Fruit fly (Drosophila melanogaster): Measurements from ENCODE around the gene mod.

Gene mod

dm6 chr3R:32051782-32052503 lies at the start of gene mod, which contains the start of gene krz:
Gene mod (plus strand): TSS chr3R:32052060.
Gene krz (minus strand): TSS chr3R:32051993.
- TF ChIP-seq CG9948 (tag; optimal IDR thresholded peaks at IDR 0.05) (peak; percentile 7), CG13204 (GFP tag; optimal IDR thresholded peaks at IDR 0.05) (no peak)

dm6 chr3R:32006330-32006729 lies 45.5 kb upstream of the mod start:
- TF ChIP-seq gl (tag; optimal IDR thresholded peaks at IDR 0.05) (no peak), CG9948 (tag; optimal IDR thresholded peaks at IDR 0.05) (no peak), D1 (tag; optimal IDR thresholded peaks at IDR 0.05) (no peak), CG13204 (GFP tag; optimal IDR thresholded peaks at IDR 0.05) (no peak), CG15710 (tag; optimal IDR thresholded peaks at IDR 0.05) (no peak), CG14655 (GFP tag; optimal IDR thresholded peaks at IDR 0.05) (no peak), Pif1B (GFP tag; optimal IDR thresholded peaks at IDR 0.05) (no peak), CG4496 (GFP tag; IDR thresholded peaks at IDR 0.05) (no peak), CG8301 (tag; optimal IDR thresholded peaks at IDR 0.05) (no peak), CG34367 (tag; optimal IDR thresholded peaks at IDR 0.05) (no peak), CG8159 (tag; optimal IDR thresholded peaks at IDR 0.05) (no peak)

dm6 chr3R:32015400-32016215 lies 36.3 kb upstream of the mod start, which contains the start of gene heph:
Gene heph (minus strand): TSS chr3R:32015520.
- TF ChIP-seq CG9948 (tag; optimal IDR thresholded peaks at IDR 0.05) (no peak), CG10348 (GFP tag; IDR thresholded peaks at IDR 0.05) (no peak), Snoo (tag; optimal IDR thresholded peaks at IDR 0.05) (no peak), Pif1B (GFP tag; optimal IDR thresholded peaks at IDR 0.05) (no peak)

- no peak for TF ChIP-seq CG34367 (tag; optimal IDR thresholded peaks at IDR 0.05)
- no peak for TF ChIP-seq CG32121 (GFP tag; IDR thresholded peaks at IDR 0.05)
- peak; percentile 83 for TF ChIP-seq EcR (GFP tag; optimal IDR thresholded peaks at IDR 0.05)
- no peak for TF ChIP-seq Pif1A (GFP tag; optimal IDR thresholded peaks at IDR 0.05)
Observed at dm6 chr3R:32022088-32022487, 29.8 kb upstream of the mod start.

- TF ChIP-seq CG4496 (GFP tag; IDR thresholded peaks at IDR 0.05) (no peak), CG34367 (tag; optimal IDR thresholded peaks at IDR 0.05) (no peak), EcR (GFP tag; optimal IDR thresholded peaks at IDR 0.05) (no peak), Ets98B (GFP tag; IDR thresholded peaks at IDR 0.05) (no peak), CG15710 (tag; optimal IDR thresholded peaks at IDR 0.05) (no peak), D1 (tag; optimal IDR thresholded peaks at IDR 0.05) (no peak), CG9948 (tag; optimal IDR thresholded peaks at IDR 0.05) (no peak), gl (tag; optimal IDR thresholded peaks at IDR 0.05) (no peak), rn (GFP tag; IDR thresholded peaks at IDR 0.05) (no peak)
Observed at dm6 chr3R:32029134-32029533, 22.7 kb upstream of the mod start.

- TF ChIP-seq CG32121 (GFP tag; IDR thresholded peaks at IDR 0.05): 0 out of 2 replicates have a peak, but pooled peaks have one; percentile 28
- TF ChIP-seq EcR (GFP tag; optimal IDR thresholded peaks at IDR 0.05): no peak
- no peak for TF ChIP-seq CG4496 (GFP tag; IDR thresholded peaks at IDR 0.05)
- TF ChIP-seq CG8301 (tag; optimal IDR thresholded peaks at IDR 0.05): no peak
- no peak for TF ChIP-seq Pif1A (GFP tag; optimal IDR thresholded peaks at IDR 0.05)
- no peak for TF ChIP-seq CG34367 (tag; optimal IDR thresholded peaks at IDR 0.05)
- no peak for TF ChIP-seq Ets98B (GFP tag; IDR thresholded peaks at IDR 0.05)
- TF ChIP-seq rn (GFP tag; IDR thresholded peaks at IDR 0.05): no peak
- no peak for TF ChIP-seq CG15710 (tag; optimal IDR thresholded peaks at IDR 0.05)
- TF ChIP-seq D1 (tag; optimal IDR thresholded peaks at IDR 0.05): no peak
- peak; percentile 14 for TF ChIP-seq Pif1B (GFP tag; optimal IDR thresholded peaks at IDR 0.05)
- TF ChIP-seq CG8159 (tag; optimal IDR thresholded peaks at IDR 0.05): peak; percentile 6
- no peak for TF ChIP-seq CG10348 (GFP tag; IDR thresholded peaks at IDR 0.05)
- TF ChIP-seq CG14655 (GFP tag; optimal IDR thresholded peaks at IDR 0.05): peak; percentile 26
- TF ChIP-seq gl (tag; optimal IDR thresholded peaks at IDR 0.05): no peak
- no peak for TF ChIP-seq CG12605 (GFP tag; IDR thresholded peaks at IDR 0.05)
- no peak for TF ChIP-seq Snoo (tag; optimal IDR thresholded peaks at IDR 0.05)
- no peak for TF ChIP-seq CG17806 (tag; optimal IDR thresholded peaks at IDR 0.05)
- TF ChIP-seq CG9948 (tag; optimal IDR thresholded peaks at IDR 0.05): no peak
- TF ChIP-seq fd96Ca (GFP tag; IDR thresholded peaks at IDR 0.05): no peak
- no peak for TF ChIP-seq CG13204 (GFP tag; optimal IDR thresholded peaks at IDR 0.05)
Observed at dm6 chr3R:32032885-32033284, 19.0 kb upstream of the mod start.

- TF ChIP-seq EcR (GFP tag; optimal IDR thresholded peaks at IDR 0.05): no peak
- no peak for TF ChIP-seq Pif1A (GFP tag; optimal IDR thresholded peaks at IDR 0.05)
- TF ChIP-seq CG8301 (tag; optimal IDR thresholded peaks at IDR 0.05): no peak
- no peak for TF ChIP-seq gl (tag; optimal IDR thresholded peaks at IDR 0.05)
- no peak for TF ChIP-seq Ets98B (GFP tag; IDR thresholded peaks at IDR 0.05)
- TF ChIP-seq CG13204 (GFP tag; optimal IDR thresholded peaks at IDR 0.05): no peak
- TF ChIP-seq CG17806 (tag; optimal IDR thresholded peaks at IDR 0.05): no peak
- TF ChIP-seq rn (GFP tag; IDR thresholded peaks at IDR 0.05): no peak
- TF ChIP-seq CG10348 (GFP tag; IDR thresholded peaks at IDR 0.05): no peak
- no peak for TF ChIP-seq CG34367 (tag; optimal IDR thresholded peaks at IDR 0.05)
- no peak for TF ChIP-seq CG32121 (GFP tag; IDR thresholded peaks at IDR 0.05)
- no peak for TF ChIP-seq CG9948 (tag; optimal IDR thresholded peaks at IDR 0.05)
- no peak for TF ChIP-seq D1 (tag; optimal IDR thresholded peaks at IDR 0.05)
- TF ChIP-seq CG15710 (tag; optimal IDR thresholded peaks at IDR 0.05): no peak
Observed at dm6 chr3R:32038030-32038429, 13.8 kb upstream of the mod start, which contains the start of gene Pos. Gene Pos (plus strand): TSS chr3R:32038330.

Measured in whole organism, pupa.